Fruit fly (Drosophila melanogaster) whole organism: ENCODE data around the gene CG43841.

ENCODE experiments used
- Dll ChIP-seq: fragments of >200 bp; optimal IDR thresholded peaks from 2 replicates; lab custom pipeline; 2017
- EcR ChIP-seq, 2 experiments: fragments of >200 bp; optimal IDR thresholded peaks; 2 replicates each; lab custom pipeline; 2017; ENCODE audit warnings: missing biosample characterization in 2 of 2, missing genetic modification characterization in 2 of 2, missing genetic modification reagents in 2 of 2
- pan ChIP-seq: fragments of >200 bp; optimal IDR thresholded peaks from 2 replicates; lab custom pipeline; 2017
- psq ChIP-seq: fragments of >200 bp; optimal IDR thresholded peaks from 2 replicates; lab custom pipeline; 2017
- usp ChIP-seq: fragments of >200 bp; optimal IDR thresholded peaks from 2 replicates; lab custom pipeline; 2017; ENCODE audit warnings: missing biosample characterization, missing genetic modification characterization, mixed read lengths

CG43841 gene

dm6 chrX:18489509-18489908 is 50.0 kb downstream of the CG43841 start, which contains the start of gene CG15046:
Gene CG15046 (minus strand): TSS chrX:18489620.
- TF ChIP-seq Dll (peak; percentile 64), EcR (GFP tag; optimal IDR thresholded peaks at IDR 0.05; lab: Kevin White, UChicago) (no peak), psq (no peak), usp (no peak), pan (lab: Kevin White, UChicago) (no peak)
